Worm (Caenorhabditis elegans) whole organism, L4 larva: ENCODE results near the gene T09F5.1.

ENCODE experiments used
- ceh-82 ChIP-seq: sonication (generic microtip); optimal IDR thresholded peaks from 2 replicates; lab custom pipeline; 2017; ENCODE audit warnings: missing biosample characterization, missing genetic modification characterization
- lin-13 ChIP-seq: fragments of 150-350 bp; optimal IDR thresholded peaks from 2 replicates; lab custom pipeline; 2014; ENCODE audit warnings: missing biosample characterization, missing genetic modification reagents, missing genetic modification characterization
- lin-39 ChIP-seq: fragments of 150-350 bp; optimal IDR thresholded peaks from 2 replicates; lab custom pipeline; 2014; ENCODE audit warnings: missing biosample characterization, missing genetic modification reagents, missing genetic modification characterization
- nhr-48 ChIP-seq: sonication (generic microtip); optimal IDR thresholded peaks from 2 replicates; lab custom pipeline; 2016; ENCODE audit warnings: mild to moderate bottlenecking, missing genetic modification characterization, missing compliant biosample characterization
- snpc-4 ChIP-seq: fragments of 150-350 bp; optimal IDR thresholded peaks from 2 replicates; lab custom pipeline; 2014; ENCODE audit warnings: missing biosample characterization, missing genetic modification characterization
- spr-1 ChIP-seq: sonication (generic microtip); optimal IDR thresholded peaks from 2 replicates; lab custom pipeline; 2016; ENCODE audit warnings: mild to moderate bottlenecking, missing genetic modification characterization, missing compliant biosample characterization
- unc-39 ChIP-seq: sonication (generic microtip); optimal IDR thresholded peaks from 2 replicates; lab custom pipeline; 2017; ENCODE audit warnings: missing biosample characterization, missing genetic modification characterization
- zfp-3 ChIP-seq: fragments of 200-800 bp; sonication (Bioruptor generic); conservative IDR thresholded peaks from 2 replicates; pipeline ENCODE4 v1.3.6; 2022; ENCODE audit warnings: missing genetic modification reagents, missing genetic modification characterization, missing compliant biosample characterization

ce11 chrV:15193909-15194308 is 45.0 kb downstream of the T09F5.1 start, which contains the start of gene Y75B12B.13:
- TF ChIP-seq lin-39 (no peak), spr-1 (no peak), lin-13 (no peak), ceh-82 (tag; lab: Kevin White, UChicago) (no peak), unc-39 (no peak), nhr-48 (no peak), snpc-4 (tag; lab: Kevin White, UChicago) (no peak), zfp-3 (GFP tag; lab: Robert Waterston, UW) (no peak)
